Fruit fly (Drosophila melanogaster) whole organism, embryonic: ENCODE results near the gene Patr-1.

Experiments
- Abd-B ChIP-seq: fragments of 200-800 bp; sonication (Bioruptor generic); optimal IDR thresholded peaks from 2 replicates; lab custom pipeline; 2018; ENCODE audit warnings: missing biosample characterization, mild to moderate bottlenecking, missing genetic modification characterization, moderate library complexity
- Atf-2 ChIP-seq: fragments of 200-800 bp; sonication (Bioruptor generic); optimal IDR thresholded peaks from 2 replicates; lab custom pipeline; 2016; ENCODE audit warnings: missing biosample characterization, missing genetic modification characterization
- CG1233 ChIP-seq: fragments of 200-800 bp; sonication (Bioruptor generic); optimal IDR thresholded peaks from 4 replicates; lab custom pipeline; 2018; ENCODE audit warnings: missing biosample characterization, mild to moderate bottlenecking, missing genetic modification characterization
- CG12659 ChIP-seq: fragments of 200-800 bp; sonication (Bioruptor generic); optimal IDR thresholded peaks from 3 replicates; lab custom pipeline; 2017; ENCODE audit warnings: mild to moderate bottlenecking, missing biosample characterization, missing genetic modification reagents, missing genetic modification characterization
- CG15601 ChIP-seq: fragments of 200-800 bp; sonication (Bioruptor generic); optimal IDR thresholded peaks from 3 replicates; lab custom pipeline; 2019; ENCODE audit warnings: missing biosample characterization, mild to moderate bottlenecking, missing genetic modification characterization, moderate library complexity
- CG15696 ChIP-seq: fragments of 200-800 bp; sonication (Bioruptor generic); optimal IDR thresholded peaks from 2 replicates; lab custom pipeline; 2019; ENCODE audit warnings: missing biosample characterization, mild to moderate bottlenecking, missing genetic modification characterization, moderate library complexity
- CG1647 ChIP-seq: fragments of 200-800 bp; sonication (Bioruptor generic); optimal IDR thresholded peaks from 3 replicates; lab custom pipeline; 2016; ENCODE audit warnings: missing biosample characterization, missing genetic modification characterization
- CG16813 ChIP-seq: fragments of 200-800 bp; sonication (Bioruptor generic); IDR thresholded peaks from 3 replicates; pipeline ENCODE4 v1.3.6; 2022; ENCODE audit warnings: missing biosample characterization, missing genetic modification characterization; ENCODE audit not compliant: partially characterized antibody
- CG17361 ChIP-seq: fragments of 200-800 bp; sonication (Bioruptor generic); IDR thresholded peaks from 3 replicates; pipeline ENCODE4 v1.3.6; 2022; ENCODE audit warnings: missing biosample characterization, missing genetic modification characterization
- CG2116 ChIP-seq: fragments of 200-800 bp; sonication (Bioruptor generic); optimal IDR thresholded peaks from 3 replicates; lab custom pipeline; 2018; ENCODE audit warnings: missing biosample characterization, mild to moderate bottlenecking, missing genetic modification characterization
- CG31224 ChIP-seq: fragments of 200-800 bp; sonication (Bioruptor generic); IDR thresholded peaks from 2 replicates; pipeline ENCODE4 v1.3.6; 2022; ENCODE audit warnings: missing biosample characterization, missing genetic modification characterization
- CG31388 ChIP-seq: fragments of 200-800 bp; sonication (Bioruptor generic); optimal IDR thresholded peaks from 2 replicates; lab custom pipeline; 2016; ENCODE audit warnings: missing biosample characterization, missing genetic modification characterization
- CG34224 ChIP-seq: fragments of 200-800 bp; sonication (Bioruptor generic); IDR thresholded peaks from 3 replicates; pipeline ENCODE4 v1.3.6; 2022; ENCODE audit warnings: missing biosample characterization, missing genetic modification characterization; ENCODE audit not compliant: partially characterized antibody
- CG34376 ChIP-seq: fragments of 200-800 bp; sonication (Bioruptor generic); optimal IDR thresholded peaks from 2 replicates; lab custom pipeline; 2018; ENCODE audit warnings: missing biosample characterization, mild to moderate bottlenecking, missing genetic modification characterization
- CG4328 ChIP-seq: fragments of 200-800 bp; sonication (Bioruptor generic); optimal IDR thresholded peaks from 3 replicates; lab custom pipeline; 2017; ENCODE audit warnings: missing biosample characterization, missing genetic modification reagents, missing genetic modification characterization
- CG4854 ChIP-seq: fragments of 200-800 bp; sonication (Bioruptor generic); optimal IDR thresholded peaks from 2 replicates; lab custom pipeline; 2016; ENCODE audit warnings: missing biosample characterization, missing genetic modification characterization, inconsistent platforms
- CG5180 ChIP-seq: fragments of 200-800 bp; sonication (Bioruptor generic); optimal IDR thresholded peaks from 3 replicates; lab custom pipeline; 2017; ENCODE audit warnings: missing biosample characterization, missing genetic modification characterization, mild to moderate bottlenecking, moderate library complexity, missing genetic modification reagents
- CG7963 ChIP-seq: fragments of 200-800 bp; sonication (Bioruptor generic); IDR thresholded peaks from 3 replicates; pipeline ENCODE4 v1.3.6; 2022; ENCODE audit warnings: missing biosample characterization, missing genetic modification characterization; ENCODE audit not compliant: partially characterized antibody
- CTCF ChIP-seq: fragments of 200-800 bp; sonication (Bioruptor generic); optimal IDR thresholded peaks from 2 replicates; lab custom pipeline; 2017; ENCODE audit warnings: missing biosample characterization, mild to moderate bottlenecking, missing genetic modification characterization, moderate library complexity
- Dip3 ChIP-seq: fragments of 200-800 bp; sonication (Bioruptor generic); optimal IDR thresholded peaks from 3 replicates; lab custom pipeline; 2016; ENCODE audit warnings: missing biosample characterization, missing genetic modification characterization
- Dref ChIP-seq: fragments of 200-800 bp; sonication (Bioruptor generic); IDR thresholded peaks from 2 replicates; pipeline ENCODE4 v1.3.6; 2022; ENCODE audit warnings: missing biosample characterization, missing genetic modification characterization
- Mad ChIP-seq: fragments of 200-800 bp; sonication (Bioruptor generic); optimal IDR thresholded peaks from 2 replicates; lab custom pipeline; 2016; ENCODE audit warnings: missing biosample characterization, missing genetic modification characterization
- Myb ChIP-seq: fragments of 200-800 bp; sonication (Bioruptor generic); optimal IDR thresholded peaks from 2 replicates; lab custom pipeline; 2016; ENCODE audit warnings: missing biosample characterization, missing genetic modification characterization
- Opbp ChIP-seq: fragments of 200-800 bp; sonication (Bioruptor generic); IDR thresholded peaks from 3 replicates; pipeline ENCODE4 v1.3.6; 2022; ENCODE audit warnings: missing biosample characterization, missing genetic modification characterization; ENCODE audit not compliant: partially characterized antibody
- Optix ChIP-seq: fragments of 200-800 bp; sonication (Bioruptor generic); IDR thresholded peaks from 3 replicates; pipeline ENCODE4 v1.3.6; 2022; ENCODE audit warnings: missing biosample characterization, missing genetic modification characterization
- Spps ChIP-seq: fragments of 200-800 bp; sonication (Bioruptor generic); optimal IDR thresholded peaks from 2 replicates; lab custom pipeline; 2018; ENCODE audit warnings: missing biosample characterization, mild to moderate bottlenecking, missing genetic modification characterization
- Sry-δ ChIP-seq: fragments of 200-800 bp; sonication (Bioruptor generic); optimal IDR thresholded peaks from 2 replicates; lab custom pipeline; 2016; ENCODE audit warnings: missing biosample characterization, missing genetic modification characterization
- al ChIP-seq: fragments of 200-800 bp; sonication (Bioruptor generic); IDR thresholded peaks from 2 replicates; pipeline ENCODE4 v1.3.6; 2022; ENCODE audit warnings: missing biosample characterization, missing genetic modification characterization
- ap ChIP-seq: fragments of 200-800 bp; sonication (Bioruptor generic); IDR thresholded peaks from 2 replicates; pipeline ENCODE4 v1.3.6; 2022; ENCODE audit warnings: missing biosample characterization, missing genetic modification characterization
- bab2 ChIP-seq: fragments of 200-800 bp; sonication (Bioruptor generic); optimal IDR thresholded peaks from 2 replicates; lab custom pipeline; 2016; ENCODE audit warnings: missing biosample characterization, missing genetic modification characterization
- chif ChIP-seq, 2 experiments: fragments of 200-800 bp; sonication (Bioruptor generic); optimal IDR thresholded peaks; 3 replicates each; lab custom pipeline; 2016; ENCODE audit warnings: missing biosample characterization in 2 of 2, missing genetic modification characterization in 2 of 2
- corto ChIP-seq: fragments of 200-800 bp; sonication (Bioruptor generic); optimal IDR thresholded peaks from 2 replicates; lab custom pipeline; 2016; ENCODE audit warnings: missing biosample characterization, mild to moderate bottlenecking, missing genetic modification characterization, moderate library complexity
- dm ChIP-seq: fragments of 200-800 bp; sonication (Bioruptor generic); optimal IDR thresholded peaks from 3 replicates; lab custom pipeline; 2016; ENCODE audit warnings: missing biosample characterization, missing genetic modification characterization
- dmrt11E ChIP-seq: fragments of 200-800 bp; sonication (Bioruptor generic); optimal IDR thresholded peaks from 3 replicates; lab custom pipeline; 2018; ENCODE audit warnings: missing biosample characterization, mild to moderate bottlenecking, missing genetic modification characterization, moderate library complexity
- gfzf ChIP-seq: fragments of 200-800 bp; sonication (Bioruptor generic); optimal IDR thresholded peaks from 2 replicates; lab custom pipeline; 2016; ENCODE audit warnings: missing biosample characterization, mild to moderate bottlenecking, missing genetic modification characterization, moderate library complexity
- gro ChIP-seq: fragments of 200-800 bp; sonication (Bioruptor generic); optimal IDR thresholded peaks from 2 replicates; lab custom pipeline; 2016; ENCODE audit warnings: missing biosample characterization, missing genetic modification characterization
- ham ChIP-seq: fragments of 200-800 bp; sonication (Bioruptor generic); IDR thresholded peaks from 2 replicates; pipeline ENCODE4 v1.3.6; 2022; ENCODE audit warnings: missing biosample characterization, missing genetic modification characterization
- lov ChIP-seq, 2 experiments: fragments of 200-800 bp in 1 of 2; fragments of >200 bp in 1 of 2; sonication (Bioruptor generic) in 1 of 2; IDR thresholded peaks in 1 of 2; optimal IDR thresholded peaks in 1 of 2; 2 replicates in 1 of 2; 3 replicates in 1 of 2; pipeline versions ENCODE4 v1.3.6 to Lab custom; 2017 to 2022; ENCODE audit warnings: missing biosample characterization in 1 of 2, missing genetic modification characterization in 1 of 2
- mld ChIP-seq: fragments of 200-800 bp; sonication (Bioruptor generic); IDR thresholded peaks from 3 replicates; pipeline ENCODE4 v1.3.6; 2022; ENCODE audit warnings: missing biosample characterization, missing genetic modification characterization; ENCODE audit not compliant: partially characterized antibody
- nau ChIP-seq: fragments of 200-800 bp; sonication (Bioruptor generic); optimal IDR thresholded peaks from 3 replicates; lab custom pipeline; 2017; ENCODE audit warnings: missing biosample characterization, mild to moderate bottlenecking, missing genetic modification characterization, missing genetic modification reagents
- pho ChIP-seq: fragments of 200-800 bp; sonication (Bioruptor generic); optimal IDR thresholded peaks from 2 replicates; lab custom pipeline; 2016; ENCODE audit warnings: missing biosample characterization, missing genetic modification characterization
- psq ChIP-seq: fragments of 200-800 bp; sonication (Bioruptor generic); optimal IDR thresholded peaks from 2 replicates; lab custom pipeline; 2017; ENCODE audit warnings: missing biosample characterization, missing genetic modification characterization
- pzg ChIP-seq: fragments of 200-800 bp; sonication (Bioruptor generic); optimal IDR thresholded peaks from 3 replicates; lab custom pipeline; 2018; ENCODE audit warnings: missing biosample characterization, mild to moderate bottlenecking, missing genetic modification characterization, moderate library complexity
- scrt ChIP-seq: fragments of 200-800 bp; sonication (Bioruptor generic); optimal IDR thresholded peaks from 2 replicates; lab custom pipeline; 2018; ENCODE audit warnings: missing biosample characterization, mild to moderate bottlenecking, missing genetic modification characterization, moderate library complexity
- sens-2 ChIP-seq: fragments of 200-800 bp; sonication (Bioruptor generic); IDR thresholded peaks from 2 replicates; pipeline ENCODE4 v1.3.6; 2022; ENCODE audit warnings: missing biosample characterization, missing genetic modification characterization
- shn ChIP-seq: fragments of 200-800 bp; sonication (Bioruptor generic); optimal IDR thresholded peaks from 3 replicates; lab custom pipeline; 2016; ENCODE audit warnings: missing biosample characterization, missing genetic modification characterization
- slp2 ChIP-seq: fragments of 200-800 bp; sonication (Bioruptor generic); optimal IDR thresholded peaks from 2 replicates; lab custom pipeline; 2016; ENCODE audit warnings: missing biosample characterization, missing genetic modification characterization
- sob ChIP-seq: fragments of 200-800 bp; sonication (Bioruptor generic); IDR thresholded peaks from 2 replicates; pipeline ENCODE4 v1.3.6; 2022; ENCODE audit warnings: missing biosample characterization, missing genetic modification characterization
- trem ChIP-seq: fragments of 200-800 bp; optimal IDR thresholded peaks from 3 replicates; lab custom pipeline; 2019; ENCODE audit warnings: missing biosample characterization, mild to moderate bottlenecking, missing genetic modification characterization, moderate library complexity
- usp ChIP-seq: fragments of >200 bp; optimal IDR thresholded peaks from 2 replicates; lab custom pipeline; 2017; ENCODE audit warnings: missing biosample characterization, missing genetic modification characterization

The Patr-1 gene

DNA sequence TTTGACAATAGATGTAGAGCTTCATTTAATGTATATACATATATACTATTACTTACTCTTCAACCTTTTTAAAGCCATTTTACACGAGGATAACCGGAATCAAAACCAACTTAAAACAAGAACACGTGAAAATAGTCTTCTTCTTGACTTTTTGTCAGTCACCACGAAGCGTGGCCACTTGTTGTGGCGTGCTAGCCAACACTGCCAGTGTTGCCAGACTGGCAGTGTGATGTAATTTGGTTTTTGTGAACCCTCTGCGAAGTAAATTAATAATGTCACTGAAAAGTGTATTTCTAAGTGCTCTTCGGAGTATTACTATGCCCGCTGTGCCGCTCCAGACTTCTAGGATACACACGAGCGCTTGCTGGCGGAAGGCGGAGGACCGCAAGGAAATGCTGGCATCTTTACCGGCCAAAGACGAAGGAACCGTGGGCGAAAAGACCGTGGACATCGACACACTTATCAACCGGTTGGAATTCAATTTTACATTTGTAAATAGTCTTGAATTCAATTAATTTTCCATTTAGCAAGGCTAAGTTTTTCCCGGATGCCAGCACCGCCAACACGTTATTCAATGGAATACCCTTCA is 29.3 kb downstream of the Patr-1 start, which contains the start of the genes Ns1 and mRpS11 (continued):
- peak in 1 of 2 experiments; percentile 25 for TF ChIP-seq chif (GFP tag; optimal IDR thresholded peaks at IDR 0.05; lab: Kevin White, UChicago)
- peak; percentile 64 for TF ChIP-seq trem (tag; lab: Kevin White, UChicago)
- peak; percentile 50 for TF ChIP-seq Myb (GFP tag; lab: Kevin White, UChicago)
- TF ChIP-seq nau (GFP tag; lab: Kevin White, UChicago), result no peak
- TF ChIP-seq sens-2 (GFP tag; lab: Robert Waterston, UW), result no peak
- 0 out of 3 replicates have a peak, but pooled peaks have one; percentile 35 for TF ChIP-seq CG17361 (GFP tag; lab: Robert Waterston, UW)
- TF ChIP-seq CG2116 (GFP tag; lab: Kevin White, UChicago), result peak; percentile 34
- no peak; the same call in 1 of the 2 replicates for TF ChIP-seq Dref (GFP tag; lab: Robert Waterston, UW)
- no peak for TF ChIP-seq bab2 (GFP tag; lab: Kevin White, UChicago)
- 0 out of 3 replicates have a peak, but pooled peaks have one; percentile 13 for TF ChIP-seq CG16813 (GFP tag; lab: Robert Waterston, UW)
- TF ChIP-seq CG15696, result no peak
- TF ChIP-seq Dip3 (GFP tag; lab: Kevin White, UChicago), result peak; percentile 36
- no peak for TF ChIP-seq ham (GFP tag; lab: Robert Waterston, UW)
- peak; percentile 58 for TF ChIP-seq sob (GFP tag; lab: Robert Waterston, UW)
- no peak for TF ChIP-seq CG34224 (GFP tag; lab: Robert Waterston, UW)
- peak; percentile 20 for TF ChIP-seq gfzf (GFP tag; lab: Kevin White, UChicago)
- no peak for TF ChIP-seq mld (GFP tag; lab: Robert Waterston, UW)
- TF ChIP-seq ap, result no peak
- TF ChIP-seq CG15601 (tag; lab: Kevin White, UChicago), result peak; percentile 36
- no peak for TF ChIP-seq dmrt11E (tag; lab: Kevin White, UChicago)
- TF ChIP-seq CG12659 (GFP tag; lab: Kevin White, UChicago), result peak; percentile 69
- peak; percentile 57; the same call in 2 of the 3 replicates for TF ChIP-seq Opbp (GFP tag; lab: Robert Waterston, UW)
- no peak for TF ChIP-seq slp2 (GFP tag; lab: Kevin White, UChicago)
- TF ChIP-seq dm (GFP tag; lab: Kevin White, UChicago), result peak; percentile 99
- no peak for TF ChIP-seq CG5180
- no peak for TF ChIP-seq Abd-B (GFP tag; lab: Kevin White, UChicago)
- no peak for TF ChIP-seq usp
- peak; percentile 30 for TF ChIP-seq shn
- TF ChIP-seq CG1233 (GFP tag; lab: Kevin White, UChicago), result peak; percentile 22
- peak; percentile 47 for TF ChIP-seq CG34376 (GFP tag; lab: Kevin White, UChicago)
- TF ChIP-seq corto (GFP tag; lab: Kevin White, UChicago), result no peak
- TF ChIP-seq CG31388 (GFP tag; lab: Kevin White, UChicago), result no peak
- peak; percentile 44; the same call in 2 of the 3 replicates for TF ChIP-seq CG7963 (GFP tag; lab: Robert Waterston, UW)
- peak; percentile 13 for TF ChIP-seq Mad (GFP tag; lab: Kevin White, UChicago)
- peak; percentile 11 for TF ChIP-seq Sry-δ (GFP tag; lab: Kevin White, UChicago)
- TF ChIP-seq Spps (tag; lab: Kevin White, UChicago), result no peak
- no peak for TF ChIP-seq CG31224
- TF ChIP-seq Atf-2 (GFP tag; lab: Kevin White, UChicago), result peak; percentile 2
- no peak for TF ChIP-seq Optix (GFP tag; lab: Robert Waterston, UW)
- no peak for TF ChIP-seq psq (GFP tag; lab: Kevin White, UChicago)
- peak; percentile 95 for TF ChIP-seq scrt (GFP tag; lab: Kevin White, UChicago)
- peak; percentile 13 for TF ChIP-seq CTCF (GFP tag; lab: Kevin White, UChicago)
- TF ChIP-seq pho (GFP tag; lab: Kevin White, UChicago), result peak; percentile 24
- TF ChIP-seq CG4328 (GFP tag; lab: Kevin White, UChicago), result peak; percentile 4
- no peak for TF ChIP-seq CG1647 (GFP tag; lab: Kevin White, UChicago)
- no peak for TF ChIP-seq lov (optimal IDR thresholded peaks at IDR 0.05; lab: Kevin White, UChicago)
- TF ChIP-seq lov (GFP tag; IDR thresholded peaks at IDR 0.05; lab: Robert Waterston, UW), result 0 out of 3 replicates have a peak, but pooled peaks have one; percentile 8
- TF ChIP-seq al, result no peak
- TF ChIP-seq CG4854 (GFP tag; lab: Kevin White, UChicago), result peak; percentile 3
- TF ChIP-seq gro (GFP tag; lab: Kevin White, UChicago), result peak; percentile 29
- peak; percentile 91 for TF ChIP-seq pzg
